Fruit fly (Drosophila melanogaster) whole organism, embryonic: ENCODE data around the gene PIG-B.

Source experiments
- ATbp ChIP-seq: fragments of 200-800 bp; sonication (Bioruptor generic); optimal IDR thresholded peaks from 2 replicates; lab custom pipeline; 2017; ENCODE audit warnings: missing biosample characterization, mild to moderate bottlenecking, missing genetic modification characterization, missing genetic modification reagents
- Ada2b ChIP-seq: fragments of 200-800 bp; sonication (Bioruptor generic); IDR thresholded peaks from 2 replicates; pipeline ENCODE4 v1.3.6; 2022; ENCODE audit warnings: missing biosample characterization, missing genetic modification characterization
- Atf-2 ChIP-seq: fragments of 200-800 bp; sonication (Bioruptor generic); optimal IDR thresholded peaks from 2 replicates; lab custom pipeline; 2016; ENCODE audit warnings: missing biosample characterization, missing genetic modification characterization
- CG11398 ChIP-seq: fragments of 200-800 bp; sonication (Bioruptor generic); optimal IDR thresholded peaks from 2 replicates; lab custom pipeline; 2016; ENCODE audit warnings: missing biosample characterization, missing genetic modification characterization
- CG11723 ChIP-seq: fragments of 200-800 bp; sonication (Bioruptor generic); optimal IDR thresholded peaks from 2 replicates; lab custom pipeline; 2017; ENCODE audit warnings: missing biosample characterization, mild to moderate bottlenecking, missing genetic modification characterization
- CG12219 ChIP-seq: fragments of 200-800 bp; sonication (Bioruptor generic); optimal IDR thresholded peaks from 3 replicates; lab custom pipeline; 2018; ENCODE audit warnings: missing biosample characterization, mild to moderate bottlenecking, missing genetic modification characterization
- CG13123 ChIP-seq: fragments of 200-800 bp; sonication (Bioruptor generic); optimal IDR thresholded peaks from 2 replicates; lab custom pipeline; 2016; ENCODE audit warnings: missing biosample characterization, missing genetic modification characterization
- CG13287 ChIP-seq: fragments of 200-800 bp; sonication (Bioruptor generic); IDR thresholded peaks from 2 replicates; pipeline ENCODE4 v1.3.6; 2022; ENCODE audit warnings: missing biosample characterization, missing genetic modification characterization; ENCODE audit not compliant: partially characterized antibody
- CG13894 ChIP-seq: fragments of 200-800 bp; sonication (Bioruptor generic); optimal IDR thresholded peaks from 3 replicates; lab custom pipeline; 2018; ENCODE audit warnings: missing biosample characterization, mild to moderate bottlenecking, missing genetic modification characterization, moderate library complexity
- CG14441 ChIP-seq: fragments of 200-800 bp; sonication (Bioruptor generic); IDR thresholded peaks from 2 replicates; pipeline ENCODE4 v1.3.6; 2022; ENCODE audit warnings: missing biosample characterization, missing genetic modification characterization
- CG17361 ChIP-seq: fragments of 200-800 bp; sonication (Bioruptor generic); IDR thresholded peaks from 3 replicates; pipeline ENCODE4 v1.3.6; 2022; ENCODE audit warnings: missing biosample characterization, missing genetic modification characterization
- CG17612 ChIP-seq: fragments of 200-800 bp; sonication (Bioruptor generic); IDR thresholded peaks from 2 replicates; pipeline ENCODE4 v1.3.6; 2022; ENCODE audit warnings: missing biosample characterization, missing genetic modification characterization
- CG2199 ChIP-seq: fragments of 200-800 bp; sonication (Bioruptor generic); IDR thresholded peaks from 3 replicates; pipeline ENCODE4 v1.3.6; 2022; ENCODE audit warnings: missing biosample characterization, missing genetic modification characterization
- CG42726 ChIP-seq: fragments of 200-800 bp; sonication (Bioruptor generic); IDR thresholded peaks from 2 replicates; pipeline ENCODE4 v1.3.6; 2022; ENCODE audit warnings: missing biosample characterization, missing genetic modification characterization; ENCODE audit not compliant: partially characterized antibody
- CG5953 ChIP-seq: fragments of 200-800 bp; sonication (Bioruptor generic); IDR thresholded peaks from 2 replicates; pipeline ENCODE4 v1.3.6; 2022; ENCODE audit warnings: missing biosample characterization, missing genetic modification characterization
- CG7963 ChIP-seq: fragments of 200-800 bp; sonication (Bioruptor generic); IDR thresholded peaks from 3 replicates; pipeline ENCODE4 v1.3.6; 2022; ENCODE audit warnings: missing biosample characterization, missing genetic modification characterization; ENCODE audit not compliant: partially characterized antibody
- CG8290 ChIP-seq, 3 experiments: fragments of 200-800 bp; sonication (Bioruptor generic); optimal IDR thresholded peaks; 2 replicates each; lab custom pipeline; 2016 to 2019; ENCODE audit warnings: missing biosample characterization in 3 of 3, missing genetic modification characterization in 3 of 3, mild to moderate bottlenecking in 2 of 3, moderate library complexity in 1 of 3
- CG8388 ChIP-seq: fragments of 200-800 bp; sonication (Bioruptor generic); optimal IDR thresholded peaks from 2 replicates; lab custom pipeline; 2019; ENCODE audit warnings: missing biosample characterization, mild to moderate bottlenecking, missing genetic modification characterization, moderate library complexity
- CG9727 ChIP-seq: fragments of 200-800 bp; sonication (Bioruptor generic); optimal IDR thresholded peaks from 3 replicates; lab custom pipeline; 2017; ENCODE audit warnings: missing biosample characterization, mild to moderate bottlenecking, missing genetic modification characterization
- CHES-1-like ChIP-seq: fragments of 200-800 bp; sonication (Bioruptor generic); optimal IDR thresholded peaks from 2 replicates; lab custom pipeline; 2016; ENCODE audit warnings: missing biosample characterization, missing genetic modification characterization
- Dfd ChIP-seq, 2 experiments: fragments of >200 bp; optimal IDR thresholded peaks; 2 replicates each; lab custom pipeline; 2017; ENCODE audit warnings: missing biosample characterization in 2 of 2, missing genetic modification characterization in 2 of 2
- Elba2 ChIP-seq: fragments of 200-800 bp; sonication (Bioruptor generic); optimal IDR thresholded peaks from 3 replicates; lab custom pipeline; 2016; ENCODE audit warnings: missing biosample characterization, missing genetic modification characterization
- Fer3 ChIP-seq: fragments of 200-800 bp; sonication (Bioruptor generic); optimal IDR thresholded peaks from 2 replicates; lab custom pipeline; 2018; ENCODE audit warnings: missing biosample characterization, mild to moderate bottlenecking, missing genetic modification characterization, moderate library complexity
- H15 ChIP-seq: fragments of 200-800 bp; sonication (Bioruptor generic); IDR thresholded peaks from 3 replicates; pipeline ENCODE4 v1.3.6; 2022; ENCODE audit warnings: missing biosample characterization, missing genetic modification characterization
- MBD-R2 ChIP-seq: fragments of 200-800 bp; sonication (Bioruptor generic); IDR thresholded peaks from 2 replicates; pipeline ENCODE4 v1.3.6; 2022; ENCODE audit warnings: missing biosample characterization, missing genetic modification characterization
- NFAT ChIP-seq: fragments of 200-800 bp; sonication (Bioruptor generic); IDR thresholded peaks from 2 replicates; pipeline ENCODE4 v1.3.6; 2022; ENCODE audit warnings: missing biosample characterization, missing genetic modification characterization
- PHDP ChIP-seq: fragments of 200-800 bp; sonication (Bioruptor generic); optimal IDR thresholded peaks from 3 replicates; lab custom pipeline; 2018; ENCODE audit warnings: missing biosample characterization, mild to moderate bottlenecking, missing genetic modification characterization, moderate library complexity
- Ptx1 ChIP-seq: fragments of 200-800 bp; sonication (Bioruptor generic); IDR thresholded peaks from 2 replicates; pipeline ENCODE4 v1.3.6; 2022; ENCODE audit warnings: missing biosample characterization, missing genetic modification characterization
- Side ChIP-seq: fragments of 200-800 bp; sonication (Bioruptor generic); optimal IDR thresholded peaks from 2 replicates; lab custom pipeline; 2016; ENCODE audit warnings: missing biosample characterization, missing genetic modification characterization
- Ssrp ChIP-seq: fragments of 200-800 bp; sonication (Bioruptor generic); optimal IDR thresholded peaks from 2 replicates; lab custom pipeline; 2018; ENCODE audit warnings: missing biosample characterization, mild to moderate bottlenecking, missing genetic modification characterization, moderate library complexity
- Stat92E ChIP-seq, 3 experiments: fragments of >200 bp in 2 of 3; fragments of 200-800 bp in 1 of 3; sonication (Bioruptor generic) in 1 of 3; optimal IDR thresholded peaks; 2 replicates each; lab custom pipeline; 2017 to 2019; ENCODE audit warnings: missing biosample characterization in 3 of 3, missing genetic modification characterization in 3 of 3, mild to moderate bottlenecking in 1 of 3, moderate library complexity in 1 of 3
- amos ChIP-seq: fragments of 200-800 bp; sonication (Bioruptor generic); IDR thresholded peaks from 2 replicates; pipeline ENCODE4 v1.3.6; 2022; ENCODE audit warnings: missing biosample characterization, missing genetic modification characterization; ENCODE audit not compliant: partially characterized antibody
- dan ChIP-seq: fragments of 200-800 bp; sonication (Bioruptor generic); IDR thresholded peaks from 2 replicates; pipeline ENCODE4 v1.3.6; 2022; ENCODE audit warnings: missing biosample characterization, missing genetic modification characterization
- dmrt99B ChIP-seq: fragments of 200-800 bp; sonication (Bioruptor generic); optimal IDR thresholded peaks from 2 replicates; lab custom pipeline; 2018; ENCODE audit warnings: missing biosample characterization, mild to moderate bottlenecking, missing genetic modification characterization, moderate library complexity
- esg ChIP-seq: fragments of 200-800 bp; sonication (Bioruptor generic); conservative IDR thresholded peaks from 2 replicates; pipeline ENCODE4 v1.3.6; 2022; ENCODE audit warnings: missing biosample characterization, missing genetic modification characterization
- fd102C ChIP-seq: fragments of 200-800 bp; sonication (Bioruptor generic); optimal IDR thresholded peaks from 2 replicates; lab custom pipeline; 2018; ENCODE audit warnings: missing biosample characterization, mild to moderate bottlenecking, missing genetic modification characterization, moderate library complexity
- gcm2 ChIP-seq: fragments of 200-800 bp; sonication (Bioruptor generic); optimal IDR thresholded peaks from 2 replicates; lab custom pipeline; 2016; ENCODE audit warnings: missing biosample characterization, missing genetic modification characterization
- gro ChIP-seq: fragments of 200-800 bp; sonication (Bioruptor generic); optimal IDR thresholded peaks from 2 replicates; lab custom pipeline; 2016; ENCODE audit warnings: missing biosample characterization, missing genetic modification characterization
- hth ChIP-seq: fragments of >200 bp; optimal IDR thresholded peaks from 2 replicates; lab custom pipeline; 2017; ENCODE audit warnings: inconsistent platforms
- knrl ChIP-seq: fragments of 200-800 bp; sonication (Bioruptor generic); IDR thresholded peaks from 3 replicates; pipeline ENCODE4 v1.3.6; 2022; ENCODE audit warnings: missing biosample characterization, missing genetic modification characterization; ENCODE audit not compliant: partially characterized antibody
- nerfin-1 ChIP-seq: fragments of 200-800 bp; sonication (Bioruptor generic); optimal IDR thresholded peaks from 3 replicates; lab custom pipeline; 2019; ENCODE audit warnings: missing biosample characterization, mild to moderate bottlenecking, missing genetic modification characterization, moderate library complexity
- odd ChIP-seq: fragments of 200-800 bp; sonication (Bioruptor generic); optimal IDR thresholded peaks from 2 replicates; lab custom pipeline; 2017; ENCODE audit warnings: missing biosample characterization, mild to moderate bottlenecking, missing genetic modification characterization
- p53 ChIP-seq: fragments of 200-800 bp; sonication (Bioruptor generic); optimal IDR thresholded peaks from 2 replicates; lab custom pipeline; 2016; ENCODE audit warnings: missing biosample characterization, missing genetic modification characterization
- pnt ChIP-seq: fragments of 200-800 bp; sonication (Bioruptor generic); optimal IDR thresholded peaks from 3 replicates; lab custom pipeline; 2016; ENCODE audit warnings: missing biosample characterization, missing genetic modification characterization
- repo ChIP-seq: fragments of 200-800 bp; sonication (Bioruptor generic); optimal IDR thresholded peaks from 2 replicates; lab custom pipeline; 2016; ENCODE audit warnings: missing biosample characterization, missing genetic modification characterization
- rib ChIP-seq: fragments of 200-800 bp; sonication (Bioruptor generic); IDR thresholded peaks from 2 replicates; pipeline ENCODE4 v1.3.6; 2022; ENCODE audit warnings: missing biosample characterization, missing genetic modification characterization
- schlank ChIP-seq: fragments of 200-800 bp; sonication (Bioruptor generic); optimal IDR thresholded peaks from 2 replicates; lab custom pipeline; 2018; ENCODE audit warnings: missing biosample characterization, mild to moderate bottlenecking, missing genetic modification characterization
- sisA ChIP-seq: fragments of 200-800 bp; sonication (Bioruptor generic); IDR thresholded peaks from 2 replicates; pipeline ENCODE4 v1.3.6; 2022; ENCODE audit warnings: missing biosample characterization, missing genetic modification characterization
- tna ChIP-seq: fragments of 200-800 bp; sonication (Bioruptor generic); IDR thresholded peaks from 2 replicates; pipeline ENCODE4 v1.3.6; 2022; ENCODE audit warnings: missing biosample characterization, missing genetic modification characterization; ENCODE audit not compliant: partially characterized antibody

Gene PIG-B

DNA sequence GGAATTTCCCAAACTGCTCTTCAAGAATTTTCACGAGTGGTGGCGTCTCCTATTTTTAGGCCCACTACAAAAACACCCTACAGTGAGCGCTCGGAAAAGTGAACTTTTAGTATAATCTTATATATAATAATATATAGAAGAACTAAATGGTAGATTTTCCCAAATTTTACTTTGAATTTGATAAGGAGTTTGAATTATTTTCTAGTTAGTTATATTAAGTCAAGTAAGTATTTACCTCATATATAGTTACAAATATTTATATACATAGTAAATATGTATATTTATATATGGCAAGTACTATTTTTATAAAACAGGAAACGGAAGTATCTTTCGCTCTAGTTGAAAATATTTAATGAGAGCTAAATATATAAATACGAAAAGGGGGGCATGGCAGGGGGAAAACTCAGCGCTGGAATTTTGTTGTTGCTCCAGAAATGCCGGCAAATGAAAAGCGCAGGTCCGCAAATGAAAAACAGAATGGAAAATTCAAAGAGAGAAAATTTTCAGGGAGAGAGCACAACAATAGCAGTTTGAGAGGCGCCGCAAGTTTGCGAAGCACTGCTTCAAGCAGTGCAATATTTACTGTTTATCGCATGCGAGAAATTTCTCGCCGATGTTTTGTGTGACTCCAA is 22.2 kb upstream of the PIG-B start (continued):
- TF ChIP-seq schlank (tag; lab: Kevin White, UChicago) (no peak), rib (GFP tag; lab: Robert Waterston, UW) (no peak), Ssrp (tag; lab: Kevin White, UChicago) (peak; percentile 9), sisA (GFP tag; lab: Robert Waterston, UW) (no peak), pnt (GFP tag; lab: Kevin White, UChicago) (no peak), PHDP (tag; lab: Kevin White, UChicago) (peak; percentile 55), gro (GFP tag; lab: Kevin White, UChicago) (no peak), NFAT (peak; percentile 67; the same call in 1 of the 2 replicates), dmrt99B (tag; lab: Kevin White, UChicago) (peak; percentile 62), CG5953 (GFP tag; lab: Robert Waterston, UW) (no peak), CG9727 (GFP tag; lab: Kevin White, UChicago) (peak; percentile 22), Atf-2 (GFP tag; lab: Kevin White, UChicago) (no peak), nerfin-1 (peak; percentile 90), fd102C (GFP tag; lab: Kevin White, UChicago) (no peak), CHES-1-like (GFP tag; lab: Kevin White, UChicago) (no peak), CG13287 (GFP tag; lab: Robert Waterston, UW) (peak; percentile 54; the same call in 1 of the 2 replicates), odd (GFP tag; lab: Kevin White, UChicago) (peak; percentile 67), knrl (GFP tag; lab: Robert Waterston, UW) (peak; percentile 79), Elba2 (GFP tag; lab: Kevin White, UChicago) (no peak), MBD-R2 (peak; percentile 50), CG12219 (GFP tag; lab: Kevin White, UChicago) (peak; percentile 5), CG11398 (no peak), p53 (no peak), CG14441 (no peak), CG11723 (no peak), hth (no peak), H15 (GFP tag; lab: Robert Waterston, UW) (peak; percentile 52; the same call in 2 of the 3 replicates), CG13123 (GFP tag; lab: Kevin White, UChicago) (no peak), CG17361 (GFP tag; lab: Robert Waterston, UW) (peak; percentile 64; the same call in 1 of the 3 replicates), CG13894 (tag; lab: Kevin White, UChicago) (peak; percentile 33), esg (GFP tag; lab: Robert Waterston, UW) (no peak), CG17612 (GFP tag; lab: Robert Waterston, UW) (0 out of 2 replicates have a peak, but pooled peaks have one; percentile 11), CG7963 (GFP tag; lab: Robert Waterston, UW) (peak; percentile 26; the same call in 1 of the 3 replicates), Ada2b (no peak), Dfd (GFP tag; optimal IDR thresholded peaks at IDR 0.05; lab: Kevin White, UChicago) (no peak), repo (GFP tag; lab: Kevin White, UChicago) (no peak), dan (GFP tag; lab: Robert Waterston, UW) (no peak), amos (GFP tag; lab: Robert Waterston, UW) (peak; percentile 75), ATbp (peak; percentile 39), CG42726 (GFP tag; lab: Robert Waterston, UW) (peak; percentile 81), Fer3 (tag; lab: Kevin White, UChicago) (peak; percentile 7), CG8290 (GFP tag; optimal IDR thresholded peaks at IDR 0.05; lab: Kevin White, UChicago) (peak; percentile 51), CG8290 (tag; optimal IDR thresholded peaks at IDR 0.05; lab: Kevin White, UChicago) (peak in 1 of 2 experiments; percentile 73), CG8388 (GFP tag; lab: Kevin White, UChicago) (peak; percentile 42), gcm2 (GFP tag; lab: Kevin White, UChicago) (no peak), Stat92E (GFP tag; optimal IDR thresholded peaks at IDR 0.05; lab: Kevin White, UChicago) (no peak), Side (peak; percentile 26), Ptx1 (GFP tag; lab: Robert Waterston, UW) (0 out of 2 replicates have a peak, but pooled peaks have one; percentile 6), CG2199 (GFP tag; lab: Robert Waterston, UW) (peak; percentile 94), tna (peak; percentile 65)
